Worm (Caenorhabditis elegans): Measurements from ENCODE around the gene fbxb-103.

The fbxb-103 gene

ce11 chrII:3894755-3895154, 12.2 kb upstream of the fbxb-103 start, which contains the start of gene F53C3.7:
F53C3.7 (plus strand) TSS chrII:3895055.
- no peak for TF ChIP-seq swsn-7 (tag; optimal IDR thresholded peaks at IDR 0.05)
- no peak for TF ChIP-seq ceh-82 (tag; optimal IDR thresholded peaks at IDR 0.05)
- TF ChIP-seq rnt-1 (tag; optimal IDR thresholded peaks at IDR 0.05): no peak
- no peak for TF ChIP-seq pqm-1 (tag; optimal IDR thresholded peaks at IDR 0.05)
- no peak for TF ChIP-seq isw-1 (GFP tag; IDR thresholded peaks at IDR 0.05)
- TF ChIP-seq ets-5 (GFP tag; IDR thresholded peaks at IDR 0.05): no peak
- no peak for TF ChIP-seq C16A3.4 (tag; optimal IDR thresholded peaks at IDR 0.05)

ce11 chrII:3896920-3897319, 10.0 kb upstream of the fbxb-103 start:
- TF ChIP-seq isw-1 (GFP tag; IDR thresholded peaks at IDR 0.05) (peak; percentile 19; the same call in 1 of the 2 replicates), mep-1 (tag; optimal IDR thresholded peaks at IDR 0.05) (peak; percentile 57), unc-130 (tag; optimal IDR thresholded peaks at IDR 0.05) (peak; percentile 13), lir-3 (tag; optimal IDR thresholded peaks at IDR 0.05; ENCODE audit: poor library complexity) (peak; percentile 58), dpl-1 (GFP tag; optimal IDR thresholded peaks at IDR 0.05) (peak; percentile 24 to 43 (median 31)), lin-14 (GFP tag; optimal IDR thresholded peaks at IDR 0.05) (peak; percentile 88), tlp-1 (tag; optimal IDR thresholded peaks at IDR 0.05) (no peak), lin-15B (tag; optimal IDR thresholded peaks at IDR 0.05) (no peak), unc-86 (tag; optimal IDR thresholded peaks at IDR 0.05) (peak; percentile 23), lin-35 (GFP tag; optimal IDR thresholded peaks at IDR 0.05) (peak; percentile 24 to 56), efl-1 (optimal IDR thresholded peaks at IDR 0.05) (peak; percentile 56 to 62), efl-1 (GFP tag; optimal IDR thresholded peaks at IDR 0.05 in 1 of 2) (peak; percentile 32 to 49), fos-1 (tag; optimal IDR thresholded peaks at IDR 0.05) (peak; percentile 17), fkh-8 (tag; optimal IDR thresholded peaks at IDR 0.05) (peak; percentile 35), nhr-28 (tag; optimal IDR thresholded peaks at IDR 0.05) (no peak), nhr-85 (tag) (peak; percentile 78), nhr-20 (tag; optimal IDR thresholded peaks at IDR 0.05) (peak; percentile 66), nhr-71 (tag; optimal IDR thresholded peaks at IDR 0.05) (peak; percentile 77), ets-5 (GFP tag; IDR thresholded peaks at IDR 0.05) (no peak), ama-1 (optimal IDR thresholded peaks at IDR 0.05) (no peak), nhr-90 (tag; optimal IDR thresholded peaks at IDR 0.05; ENCODE audit: poor library complexity) (peak; percentile 12), lsy-2 (tag; optimal IDR thresholded peaks at IDR 0.05) (peak; percentile 37 to 67), ztf-4 (tag; optimal IDR thresholded peaks at IDR 0.05) (no peak), rnt-1 (tag; optimal IDR thresholded peaks at IDR 0.05) (peak; percentile 54), alr-1 (tag; optimal IDR thresholded peaks at IDR 0.05; ENCODE audit: borderline replicate concordance) (no peak), mef-2 (tag; optimal IDR thresholded peaks at IDR 0.05) (peak; percentile 92), nhr-47 (tag; optimal IDR thresholded peaks at IDR 0.05) (peak; percentile 52), skn-1 (tag; optimal IDR thresholded peaks at IDR 0.05) (peak; percentile 59), elt-3 (tag; optimal IDR thresholded peaks at IDR 0.05) (peak in 2 of 6 experiments; percentile 39 to 59), ceh-82 (tag; optimal IDR thresholded peaks at IDR 0.05) (peak in 1 of 3 experiments; percentile 15), grh-1 (GFP tag; IDR thresholded peaks at IDR 0.05) (0 out of 2 replicates have a peak, but pooled peaks have one; percentile 26), egl-27 (tag; optimal IDR thresholded peaks at IDR 0.05) (no peak), aly-2 (tag; optimal IDR thresholded peaks at IDR 0.05) (no peak), ceh-90 (tag; optimal IDR thresholded peaks at IDR 0.05) (no peak), swsn-7 (tag; optimal IDR thresholded peaks at IDR 0.05) (peak; percentile 41), mdl-1 (tag; optimal IDR thresholded peaks at IDR 0.05) (peak in 1 of 2 experiments; percentile 27), snu-23 (GFP tag; optimal IDR thresholded peaks at IDR 0.05) (peak; percentile 68), xbp-1 (tag; optimal IDR thresholded peaks at IDR 0.05) (peak; percentile 47), snpc-4 (tag; optimal IDR thresholded peaks at IDR 0.05) (peak; percentile 33), elt-2 (tag; optimal IDR thresholded peaks at IDR 0.05) (peak; percentile 5), tbx-2 (tag; optimal IDR thresholded peaks at IDR 0.05) (peak; percentile 55), egl-13 (tag; optimal IDR thresholded peaks at IDR 0.05) (peak; percentile 47), jun-1 (tag; optimal IDR thresholded peaks at IDR 0.05) (peak; percentile 27), dsc-1 (tag; optimal IDR thresholded peaks at IDR 0.05) (peak; percentile 1), irx-1 (tag; optimal IDR thresholded peaks at IDR 0.05) (no peak), blmp-1 (tag; optimal IDR thresholded peaks at IDR 0.05) (peak; percentile 45), nhr-19 (GFP tag; conservative IDR thresholded peaks at IDR 0.05) (peak; percentile 56)

Data from whole organism, L1 larva.